Worm (Caenorhabditis elegans) whole organism, L3 larva: ENCODE results near the gene skr-14.

Source experiments
- R02D3.7 ChIP-seq: fragments of 150-350 bp; optimal IDR thresholded peaks from 2 replicates; lab custom pipeline; 2014; ENCODE audit warnings: missing biosample characterization, missing genetic modification characterization
- daf-12 ChIP-seq: fragments of 150-350 bp; optimal IDR thresholded peaks from 2 replicates; lab custom pipeline; 2014; ENCODE audit warnings: missing biosample characterization, missing genetic modification reagents, missing genetic modification characterization
- elt-3 ChIP-seq, 3 experiments: fragments of 150-350 bp in 1 of 3; sonication (generic microtip) in 2 of 3; optimal IDR thresholded peaks; 2 replicates in 2 of 3; 4 replicates in 1 of 3; lab custom pipeline; 2014 to 2017; ENCODE audit warnings: missing biosample characterization in 3 of 3, missing genetic modification characterization in 3 of 3
- lsy-12 ChIP-seq: sonication (generic microtip); optimal IDR thresholded peaks from 2 replicates; lab custom pipeline; 2016; ENCODE audit warnings: mild to moderate bottlenecking, missing genetic modification characterization, missing compliant biosample characterization
- nhr-12 ChIP-seq: fragments of 150-350 bp; optimal IDR thresholded peaks from 2 replicates; lab custom pipeline; 2014; ENCODE audit warnings: missing biosample characterization, missing genetic modification characterization
- nhr-25 ChIP-seq: sonication (generic microtip); optimal IDR thresholded peaks from 2 replicates; lab custom pipeline; 2017; ENCODE audit warnings: missing biosample characterization, missing genetic modification characterization
- nhr-77 ChIP-seq: fragments of 150-350 bp; optimal IDR thresholded peaks from 2 replicates; lab custom pipeline; 2014; ENCODE audit warnings: missing biosample characterization, missing genetic modification characterization
- pha-4 ChIP-seq: fragments of 150-350 bp; optimal IDR thresholded peaks from 2 replicates; lab custom pipeline; 2014; ENCODE audit warnings: missing biosample characterization, missing genetic modification reagents, missing genetic modification characterization
- pqm-1 ChIP-seq: fragments of 150-350 bp; optimal IDR thresholded peaks from 2 replicates; lab custom pipeline; 2017; ENCODE audit warnings: missing biosample characterization, missing genetic modification characterization, inconsistent platforms
- zag-1 ChIP-seq: fragments of 150-350 bp; optimal IDR thresholded peaks from 2 replicates; lab custom pipeline; 2014; ENCODE audit warnings: missing biosample characterization, missing genetic modification characterization

DNA sequence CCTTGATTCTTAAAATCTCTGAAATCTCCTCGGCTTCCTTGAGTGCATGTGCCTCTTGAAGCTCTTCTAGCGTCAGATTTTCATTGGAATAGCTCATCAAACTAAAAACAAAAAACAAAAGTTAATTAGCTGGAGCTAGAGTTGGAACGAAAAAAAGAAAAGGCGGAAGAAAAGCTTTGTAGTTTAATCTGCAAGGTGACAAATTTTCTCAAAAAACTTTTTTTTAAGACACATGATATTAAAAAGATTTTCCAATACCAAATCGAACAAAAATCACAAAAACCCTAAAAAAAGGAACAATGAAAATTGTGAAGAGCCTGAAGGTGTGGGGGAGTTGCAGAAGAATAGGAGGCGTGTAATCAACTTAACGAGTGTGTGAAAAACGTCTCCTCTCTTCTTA, 33.3 kb upstream of the skr-14 start, which contains the start of gene gnrr-5:
- TF ChIP-seq R02D3.7 (tag; lab: Kevin White, UChicago) (no peak), nhr-25 (tag; lab: Kevin White, UChicago) (no peak), elt-3 (tag; optimal IDR thresholded peaks at IDR 0.05; lab: Kevin White, UChicago) (no peak), pha-4 (no peak), nhr-12 (no peak), zag-1 (tag; lab: Kevin White, UChicago) (no peak), pqm-1 (tag; lab: Kevin White, UChicago) (no peak), lsy-12 (no peak), daf-12 (no peak), nhr-77 (tag; lab: Kevin White, UChicago) (no peak)
